Fruit fly (Drosophila melanogaster): ENCODE data around the gene mbf1.

The mbf1 gene

dm6 chr3L:16582678-16583315 is 8.6 kb downstream of the mbf1 start, which contains the start of gene Rpn12 (continued):
- TF ChIP-seq CG6683 (GFP tag; optimal IDR thresholded peaks at IDR 0.05): no peak
- TF ChIP-seq CG7556 (GFP tag; optimal IDR thresholded peaks at IDR 0.05): peak; percentile 3
- TF ChIP-seq dmrt99B (tag; optimal IDR thresholded peaks at IDR 0.05): no peak

DNA sequence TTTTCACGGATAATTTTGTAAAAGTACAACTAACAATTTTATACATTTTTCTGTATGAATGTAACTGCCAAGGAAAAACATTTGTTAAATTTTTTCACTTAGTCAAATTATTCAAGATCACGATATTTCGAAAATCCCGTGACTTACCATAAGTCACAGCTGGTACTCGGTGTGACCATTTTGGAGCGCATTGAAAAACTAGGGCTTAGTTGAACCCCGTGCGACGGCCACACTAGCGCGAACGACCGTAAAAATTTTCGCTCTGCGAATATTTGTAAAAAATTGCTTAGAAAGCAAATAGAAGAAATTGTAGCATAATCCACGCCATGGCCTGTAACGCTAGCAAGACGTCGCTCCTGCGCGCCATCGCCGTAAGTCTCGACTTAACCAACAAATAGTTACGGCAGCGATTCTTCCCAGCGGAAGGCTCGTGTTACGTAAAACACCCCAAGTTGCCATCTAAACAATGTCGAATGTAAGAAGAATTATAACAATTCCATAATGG is 9.9 kb downstream of the mbf1 start, which contains the start of gene UQCR-C2:
UQCR-C2 (plus strand) TSS at position 51 of the 505 bp plus-strand sequence.
- peak in 1 of 2 experiments; percentile 83 for TF ChIP-seq crp (GFP tag; optimal IDR thresholded peaks at IDR 0.05)
- no peak for TF ChIP-seq Xrp1 (GFP tag; IDR thresholded peaks at IDR 0.05)
- TF ChIP-seq CG12236 (GFP tag; optimal IDR thresholded peaks at IDR 0.05): no peak
- TF ChIP-seq gcm (GFP tag; optimal IDR thresholded peaks at IDR 0.05): no peak
- TF ChIP-seq CG7786 (GFP tag; optimal IDR thresholded peaks at IDR 0.05): no peak
- no peak for TF ChIP-seq CG9609 (GFP tag; optimal IDR thresholded peaks at IDR 0.05)
- TF ChIP-seq da (GFP tag; optimal IDR thresholded peaks at IDR 0.05): no peak
- TF ChIP-seq C15 (GFP tag; IDR thresholded peaks at IDR 0.05): no peak
- TF ChIP-seq so (GFP tag; IDR thresholded peaks at IDR 0.05): no peak
- no peak for TF ChIP-seq Six4 (GFP tag; optimal IDR thresholded peaks at IDR 0.05)
- TF ChIP-seq Myb (GFP tag; optimal IDR thresholded peaks at IDR 0.05): peak; percentile 70
- TF ChIP-seq Stat92E (GFP tag; optimal IDR thresholded peaks at IDR 0.05): peak in 1 of 3 experiments; percentile 52
- 0 out of 4 replicates have a peak, but pooled peaks have one; percentile 28 for TF ChIP-seq chinmo (GFP tag; IDR thresholded peaks at IDR 0.05; ENCODE audit: partially characterized antibody)
- TF ChIP-seq esg (GFP tag; conservative IDR thresholded peaks at IDR 0.05): no peak
- peak; percentile 14 for TF ChIP-seq CG15601 (tag; optimal IDR thresholded peaks at IDR 0.05)
- TF ChIP-seq vfl (GFP tag; optimal IDR thresholded peaks at IDR 0.05): no peak
- TF ChIP-seq D19B (GFP tag; optimal IDR thresholded peaks at IDR 0.05): no peak
- TF ChIP-seq ci (GFP tag; IDR thresholded peaks at IDR 0.05): peak; percentile 6; the same call in 1 of the 3 replicates
- peak; percentile 52; the same call in 2 of the 3 replicates for TF ChIP-seq CG16813 (GFP tag; IDR thresholded peaks at IDR 0.05; ENCODE audit: partially characterized antibody)
- TF ChIP-seq Xbp1 (GFP tag; optimal IDR thresholded peaks at IDR 0.05): peak; percentile 2
- TF ChIP-seq CG1832 (GFP tag; optimal IDR thresholded peaks at IDR 0.05): no peak
- no peak for TF ChIP-seq NFAT (GFP tag; IDR thresholded peaks at IDR 0.05)
- no peak for TF ChIP-seq chif (GFP tag; optimal IDR thresholded peaks at IDR 0.05)
- no peak for TF ChIP-seq CG12104 (GFP tag; optimal IDR thresholded peaks at IDR 0.05)
- no peak for TF ChIP-seq Gug (GFP tag; IDR thresholded peaks at IDR 0.05)
- peak; percentile 87 for TF ChIP-seq Ets65A (GFP tag)
- TF ChIP-seq ems (GFP tag; optimal IDR thresholded peaks at IDR 0.05): no peak
- TF ChIP-seq disco-r (GFP tag; optimal IDR thresholded peaks at IDR 0.05): no peak
- no peak for TF ChIP-seq CG1233 (GFP tag; optimal IDR thresholded peaks at IDR 0.05)
- no peak for TF ChIP-seq insv (GFP tag; optimal IDR thresholded peaks at IDR 0.05)
- no peak for TF ChIP-seq sim (GFP tag; IDR thresholded peaks at IDR 0.05)
- TF ChIP-seq tup (GFP tag; optimal IDR thresholded peaks at IDR 0.05): no peak
- TF ChIP-seq tll (GFP tag; optimal IDR thresholded peaks at IDR 0.05): peak in 1 of 2 experiments; percentile 51
- no peak for TF ChIP-seq H2.0 (GFP tag; IDR thresholded peaks at IDR 0.05)
- TF ChIP-seq stc (GFP tag; IDR thresholded peaks at IDR 0.05): no peak
- TF ChIP-seq MESR4 (GFP tag; optimal IDR thresholded peaks at IDR 0.05): peak; percentile 96
- no peak for TF ChIP-seq Hsf (GFP tag; optimal IDR thresholded peaks at IDR 0.05)
- no peak for TF ChIP-seq CG9876 (GFP tag; optimal IDR thresholded peaks at IDR 0.05)
- TF ChIP-seq BEAF-32 (GFP tag; optimal IDR thresholded peaks at IDR 0.05): peak; percentile 61
- TF ChIP-seq ranshi (GFP tag; IDR thresholded peaks at IDR 0.05): no peak
- TF ChIP-seq Awh (GFP tag; IDR thresholded peaks at IDR 0.05): no peak
- TF ChIP-seq dm (GFP tag; optimal IDR thresholded peaks at IDR 0.05): no peak
- TF ChIP-seq otp (GFP tag; IDR thresholded peaks at IDR 0.05): no peak
- TF ChIP-seq Hey (tag; optimal IDR thresholded peaks at IDR 0.05): no peak
- TF ChIP-seq wek (GFP tag; optimal IDR thresholded peaks at IDR 0.05): no peak

Data from whole organism, embryonic.